Fruit fly (Drosophila melanogaster): ENCODE results near the gene CG45116.
A peak's percentile ranks its signal among the peaks of the same experiment; 100 is the strongest.

The CG45116 gene

DNA sequence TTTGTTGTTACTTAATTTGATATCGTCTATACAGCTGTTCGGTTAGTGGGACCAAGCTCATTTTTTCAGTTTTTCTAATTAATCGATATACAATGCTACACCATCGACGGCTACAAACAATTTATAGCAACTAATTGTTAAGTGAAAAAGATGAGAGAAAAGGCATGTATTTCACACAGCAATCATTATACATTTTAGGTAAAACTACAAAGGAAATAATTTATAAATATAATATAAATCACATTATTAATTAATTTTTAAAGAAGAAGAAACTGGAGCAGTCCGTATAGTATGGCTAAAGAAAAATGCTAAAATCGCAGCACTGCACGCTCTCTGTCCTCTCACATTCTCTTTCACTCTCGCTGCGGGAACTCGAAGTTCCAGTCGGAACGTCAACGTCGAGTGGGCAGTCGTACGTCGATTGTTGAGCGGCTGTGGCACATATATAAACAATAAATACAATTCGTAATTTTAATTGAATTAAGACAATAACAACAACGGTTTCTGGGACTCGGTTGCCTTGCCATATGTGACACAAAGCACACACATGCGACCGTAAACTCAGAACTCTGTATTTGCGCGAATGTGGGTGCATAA is 28.6 kb downstream of the CG45116 start, which contains the start of the genes CG14450 and CG11367 (continued):
- no peak for TF ChIP-seq CG3163 (GFP tag; optimal IDR thresholded peaks at IDR 0.05)
- no peak for TF ChIP-seq kah (GFP tag; optimal IDR thresholded peaks at IDR 0.05)
- TF ChIP-seq sug (tag; optimal IDR thresholded peaks at IDR 0.05) = peak; percentile 55
- TF ChIP-seq CG10274 (GFP tag; optimal IDR thresholded peaks at IDR 0.05) = no peak
- peak; percentile 7 for TF ChIP-seq CG12104 (GFP tag; optimal IDR thresholded peaks at IDR 0.05)
- peak; percentile 7 for TF ChIP-seq CG11723 (GFP tag; optimal IDR thresholded peaks at IDR 0.05)
- peak; percentile 50 for TF ChIP-seq phol (tag; optimal IDR thresholded peaks at IDR 0.05)
- peak; percentile 68 for TF ChIP-seq CG12391 (tag; optimal IDR thresholded peaks at IDR 0.05)
- TF ChIP-seq CG3995 (GFP tag; optimal IDR thresholded peaks at IDR 0.05) = peak; percentile 86
- no peak for TF ChIP-seq tup (GFP tag; optimal IDR thresholded peaks at IDR 0.05)
- TF ChIP-seq CG32767 (GFP tag; IDR thresholded peaks at IDR 0.05) = no peak
- peak; percentile 12 for TF ChIP-seq HmgZ (tag; optimal IDR thresholded peaks at IDR 0.05)
- no peak for TF ChIP-seq luna (GFP tag; optimal IDR thresholded peaks at IDR 0.05)
- TF ChIP-seq YL-1 (GFP tag; optimal IDR thresholded peaks at IDR 0.05) = peak; percentile 44
- TF ChIP-seq C15 (GFP tag; IDR thresholded peaks at IDR 0.05) = no peak
- TF ChIP-seq Hmx (GFP tag; optimal IDR thresholded peaks at IDR 0.05) = no peak
- no peak for TF ChIP-seq CG33557 (GFP tag; optimal IDR thresholded peaks at IDR 0.05)
- peak; percentile 34 for TF ChIP-seq Asciz (GFP tag; optimal IDR thresholded peaks at IDR 0.05)
- TF ChIP-seq CG3281 (GFP tag; optimal IDR thresholded peaks at IDR 0.05) = no peak
- TF ChIP-seq CG10462 (GFP tag; optimal IDR thresholded peaks at IDR 0.05) = no peak
- TF ChIP-seq CG10366 (GFP tag; IDR thresholded peaks at IDR 0.05) = no peak
- TF ChIP-seq Dek (tag; optimal IDR thresholded peaks at IDR 0.05) = peak; percentile 46
- TF ChIP-seq cad (GFP tag; optimal IDR thresholded peaks at IDR 0.05) = peak; percentile 1
- no peak for TF ChIP-seq CG14050 (GFP tag; IDR thresholded peaks at IDR 0.05)
- peak; percentile 57; the same call in 1 of the 3 replicates for TF ChIP-seq sr (GFP tag; IDR thresholded peaks at IDR 0.05)
- no peak for TF ChIP-seq B-H1 (GFP tag; IDR thresholded peaks at IDR 0.05)
- TF ChIP-seq slbo (GFP tag; IDR thresholded peaks at IDR 0.05) = no peak
- no peak for TF ChIP-seq Dip2 (GFP tag; IDR thresholded peaks at IDR 0.05)
- TF ChIP-seq Ssrp (tag; optimal IDR thresholded peaks at IDR 0.05) = no peak
- TF ChIP-seq caup (GFP tag; optimal IDR thresholded peaks at IDR 0.05; ENCODE audit: severe bottlenecking) = peak; percentile 26
- TF ChIP-seq CG11085 (GFP tag; IDR thresholded peaks at IDR 0.05) = no peak
- no peak for TF ChIP-seq CG4617 (GFP tag; optimal IDR thresholded peaks at IDR 0.05; ENCODE audit: borderline replicate concordance)
- no peak for TF ChIP-seq Ets97D (GFP tag; optimal IDR thresholded peaks at IDR 0.05)
- no peak for TF ChIP-seq Bteb2 (GFP tag; optimal IDR thresholded peaks at IDR 0.05)
- TF ChIP-seq Side (GFP tag; optimal IDR thresholded peaks at IDR 0.05) = no peak
- TF ChIP-seq CG17829 (tag; optimal IDR thresholded peaks at IDR 0.05) = peak; percentile 75
- no peak for TF ChIP-seq CG4328 (GFP tag; optimal IDR thresholded peaks at IDR 0.05)
- no peak for TF ChIP-seq CG12219 (GFP tag; optimal IDR thresholded peaks at IDR 0.05)
- TF ChIP-seq sens-2 (GFP tag; IDR thresholded peaks at IDR 0.05) = no peak
- TF ChIP-seq CG10431 (GFP tag; optimal IDR thresholded peaks at IDR 0.05) = peak; percentile 15
- peak; percentile 75 for TF ChIP-seq BEAF-32 (GFP tag; optimal IDR thresholded peaks at IDR 0.05)
- TF ChIP-seq Mad (GFP tag; optimal IDR thresholded peaks at IDR 0.05) = no peak
- no peak for TF ChIP-seq mld (GFP tag; IDR thresholded peaks at IDR 0.05; ENCODE audit: partially characterized antibody)
- no peak for TF ChIP-seq Oaz (GFP tag; IDR thresholded peaks at IDR 0.05)
- TF ChIP-seq CG31441 (GFP tag; IDR thresholded peaks at IDR 0.05) = peak; percentile 61
- TF ChIP-seq CG6854 (GFP tag; optimal IDR thresholded peaks at IDR 0.05) = no peak
- no peak for TF ChIP-seq HmgD (GFP tag; optimal IDR thresholded peaks at IDR 0.05)
- peak; percentile 18; the same call in 1 of the 3 replicates for TF ChIP-seq zfh1 (GFP tag; IDR thresholded peaks at IDR 0.05)
- no peak for TF ChIP-seq CG2199 (GFP tag; IDR thresholded peaks at IDR 0.05)
- peak; percentile 30 for TF ChIP-seq zen (tag; optimal IDR thresholded peaks at IDR 0.05)
- peak; percentile 36 for TF ChIP-seq PHDP (tag; optimal IDR thresholded peaks at IDR 0.05)
